Worm (Caenorhabditis elegans) whole organism, L1 larva: Measurements from ENCODE around the gene irld-2.

Experiments used
- C04F5.9 ChIP-seq: sonication (generic microtip); optimal IDR thresholded peaks from 2 replicates; lab custom pipeline; 2016; ENCODE audit warnings: missing genetic modification characterization, missing compliant biosample characterization
- C16A3.4 ChIP-seq: fragments of 150-350 bp; optimal IDR thresholded peaks from 2 replicates; lab custom pipeline; 2014; ENCODE audit warnings: missing biosample characterization, missing genetic modification characterization
- C34B4.2 ChIP-seq: sonication (generic microtip); optimal IDR thresholded peaks from 2 replicates; lab custom pipeline; 2017; ENCODE audit warnings: mild to moderate bottlenecking, missing genetic modification characterization, missing compliant biosample characterization
- F16B12.6 ChIP-seq: fragments of 150-350 bp; optimal IDR thresholded peaks from 2 replicates; lab custom pipeline; 2014; ENCODE audit warnings: missing biosample characterization, missing genetic modification characterization
- Y116A8C.19 ChIP-seq: sonication (generic microtip); optimal IDR thresholded peaks from 2 replicates; lab custom pipeline; 2016; ENCODE audit warnings: missing compliant biosample characterization, missing genetic modification characterization, borderline replicate concordance
- aha-1 ChIP-seq: fragments of 150-350 bp; optimal IDR thresholded peaks from 2 replicates; lab custom pipeline; 2014; ENCODE audit warnings: missing biosample characterization, missing genetic modification characterization
- aly-2 ChIP-seq: fragments of 150-350 bp; optimal IDR thresholded peaks from 2 replicates; lab custom pipeline; 2014; ENCODE audit warnings: missing biosample characterization, missing genetic modification characterization
- ama-1 ChIP-seq: fragments of 150-350 bp; optimal IDR thresholded peaks from 2 replicates; lab custom pipeline; 2014
- blmp-1 ChIP-seq: fragments of 150-350 bp; optimal IDR thresholded peaks from 2 replicates; lab custom pipeline; 2014; ENCODE audit warnings: missing biosample characterization, missing genetic modification characterization
- ceh-8 ChIP-seq: fragments of 200-800 bp; sonication (Bioruptor generic); optimal IDR thresholded peaks from 2 replicates; lab custom pipeline; 2018; ENCODE audit warnings: mild to moderate bottlenecking, missing genetic modification characterization, moderate library complexity, missing compliant biosample characterization
- ceh-88 ChIP-seq: fragments of 200-800 bp; sonication (Bioruptor generic); IDR thresholded peaks from 2 replicates; pipeline ENCODE4 v1.3.6; 2022; ENCODE audit warnings: missing genetic modification characterization, missing compliant biosample characterization
- ceh-90 ChIP-seq: sonication (generic microtip); optimal IDR thresholded peaks from 2 replicates; lab custom pipeline; 2016; ENCODE audit warnings: missing genetic modification characterization, missing compliant biosample characterization
- ces-1 ChIP-seq: fragments of 150-350 bp; optimal IDR thresholded peaks from 2 replicates; lab custom pipeline; 2014; ENCODE audit warnings: missing biosample characterization, missing genetic modification reagents, missing genetic modification characterization
- dpl-1 ChIP-seq, 3 experiments: fragments of 150-350 bp in 2 of 3; sonication (generic microtip) in 1 of 3; optimal IDR thresholded peaks; 2 replicates each; lab custom pipeline; 2014 to 2017; ENCODE audit warnings: missing biosample characterization in 3 of 3, missing genetic modification characterization in 3 of 3, missing genetic modification reagents in 3 of 3
- efl-1 ChIP-seq, 4 experiments: fragments of 150-350 bp; optimal IDR thresholded peaks in 3 of 4; peaks in 1 of 4; 1 replicate in 1 of 4; 2 replicates in 3 of 4; lab custom pipeline; 2014; ENCODE audit warnings: missing biosample characterization in 2 of 4, missing genetic modification characterization in 2 of 4, missing genetic modification reagents in 2 of 4
- efl-3 ChIP-seq: fragments of 200-800 bp; sonication (Bioruptor generic); optimal IDR thresholded peaks from 2 replicates; lab custom pipeline; 2018; ENCODE audit warnings: mild to moderate bottlenecking, missing genetic modification characterization, missing compliant biosample characterization
- egl-27 ChIP-seq, 2 experiments: fragments of 150-350 bp in 1 of 2; sonication (generic microtip); optimal IDR thresholded peaks; 3 replicates each; lab custom pipeline; 2017 to 2018; ENCODE audit warnings: missing biosample characterization in 2 of 2, missing genetic modification characterization in 2 of 2, missing genetic modification reagents in 2 of 2
- elt-2 ChIP-seq: sonication (generic microtip); optimal IDR thresholded peaks from 2 replicates; lab custom pipeline; 2016; ENCODE audit warnings: missing genetic modification characterization, mild to moderate bottlenecking, inconsistent platforms, missing compliant biosample characterization, missing genetic modification reagents
- ets-5 ChIP-seq: fragments of 200-800 bp; sonication (Bioruptor generic); IDR thresholded peaks from 2 replicates; pipeline ENCODE4 v1.3.6; 2022; ENCODE audit warnings: missing genetic modification characterization, missing compliant biosample characterization
- fkh-4 ChIP-seq: sonication (generic microtip); optimal IDR thresholded peaks from 2 replicates; lab custom pipeline; 2016; ENCODE audit warnings: missing compliant biosample characterization, missing genetic modification characterization, borderline replicate concordance
- fkh-8 ChIP-seq: sonication (generic microtip); optimal IDR thresholded peaks from 2 replicates; lab custom pipeline; 2016; ENCODE audit warnings: mild to moderate bottlenecking, missing genetic modification characterization, missing compliant biosample characterization
- grh-1 ChIP-seq: fragments of 200-800 bp; sonication (Bioruptor generic); IDR thresholded peaks from 2 replicates; pipeline ENCODE4 v1.3.6; 2022; ENCODE audit warnings: missing genetic modification reagents, missing genetic modification characterization, missing compliant biosample characterization
- hlh-4 ChIP-seq: sonication (generic microtip); optimal IDR thresholded peaks from 2 replicates; lab custom pipeline; 2016; ENCODE audit warnings: mild to moderate bottlenecking, missing genetic modification characterization, missing compliant biosample characterization
- lin-13 ChIP-seq: fragments of 150-350 bp; optimal IDR thresholded peaks from 2 replicates; lab custom pipeline; 2014; ENCODE audit warnings: missing biosample characterization, missing genetic modification reagents, missing genetic modification characterization
- lin-14 ChIP-seq: fragments of 200-800 bp; sonication (Bioruptor generic); optimal IDR thresholded peaks from 2 replicates; lab custom pipeline; 2018; ENCODE audit warnings: mild to moderate bottlenecking, missing genetic modification characterization, moderate library complexity, missing compliant biosample characterization
- lin-39 ChIP-seq: fragments of 150-350 bp; optimal IDR thresholded peaks from 2 replicates; lab custom pipeline; 2014; ENCODE audit warnings: missing biosample characterization, missing genetic modification reagents, missing genetic modification characterization
- lir-3 ChIP-seq: sonication (generic microtip); optimal IDR thresholded peaks from 2 replicates; lab custom pipeline; 2016; ENCODE audit warnings: mild to moderate bottlenecking, missing genetic modification characterization, moderate library complexity, missing compliant biosample characterization; ENCODE audit not compliant: poor library complexity
- mab-9 ChIP-seq: fragments of 200-800 bp; sonication (Bioruptor generic); IDR thresholded peaks from 2 replicates; pipeline ENCODE4 v1.3.6; 2022; ENCODE audit warnings: missing genetic modification reagents, missing genetic modification characterization, missing compliant biosample characterization
- mdl-1 ChIP-seq, 2 experiments: fragments of 150-350 bp; optimal IDR thresholded peaks; 2 replicates each; lab custom pipeline; 2014 to 2017; ENCODE audit warnings: missing biosample characterization in 2 of 2, missing genetic modification characterization in 2 of 2, inconsistent platforms in 1 of 2
- mef-2 ChIP-seq: fragments of 150-350 bp; optimal IDR thresholded peaks from 2 replicates; lab custom pipeline; 2014; ENCODE audit warnings: missing biosample characterization, missing genetic modification characterization
- nhr-11 ChIP-seq: fragments of 150-350 bp; optimal IDR thresholded peaks from 2 replicates; lab custom pipeline; 2014; ENCODE audit warnings: missing biosample characterization, missing genetic modification characterization
- nhr-19 ChIP-seq: fragments of 200-800 bp; sonication (Bioruptor generic); conservative IDR thresholded peaks from 2 replicates; pipeline ENCODE4 v1.3.6; 2022; ENCODE audit warnings: missing genetic modification characterization, missing compliant biosample characterization
- nhr-237 ChIP-seq: fragments of 150-350 bp; optimal IDR thresholded peaks from 2 replicates; lab custom pipeline; 2014; ENCODE audit warnings: missing biosample characterization, missing genetic modification characterization
- nhr-28 ChIP-seq: fragments of 150-350 bp; optimal IDR thresholded peaks from 2 replicates; lab custom pipeline; 2014; ENCODE audit warnings: missing biosample characterization, missing genetic modification characterization
- nhr-84 ChIP-seq: sonication (generic microtip); optimal IDR thresholded peaks from 2 replicates; lab custom pipeline; 2017; ENCODE audit warnings: missing biosample characterization, missing genetic modification characterization
- nhr-85 ChIP-seq: sonication (generic microtip); peaks from one replicate; lab custom pipeline; 2016; ENCODE audit warnings: missing genetic modification characterization, inconsistent platforms, missing compliant biosample characterization
- nhr-90 ChIP-seq: sonication (generic microtip); optimal IDR thresholded peaks from 2 replicates; lab custom pipeline; 2016; ENCODE audit warnings: mild to moderate bottlenecking, missing genetic modification characterization, missing compliant biosample characterization; ENCODE audit not compliant: poor library complexity
- pag-3 ChIP-seq: sonication (generic microtip); optimal IDR thresholded peaks from 2 replicates; lab custom pipeline; 2017; ENCODE audit warnings: missing genetic modification characterization, mild to moderate bottlenecking, missing compliant biosample characterization, antibody characterized with exemption, borderline replicate concordance; ENCODE audit not compliant: insufficient read depth
- pax-3 ChIP-seq: fragments of 200-800 bp; sonication (Bioruptor generic); optimal IDR thresholded peaks from 2 replicates; lab custom pipeline; 2018; ENCODE audit warnings: mild to moderate bottlenecking, missing genetic modification characterization, moderate library complexity, missing compliant biosample characterization
- snpc-4 ChIP-seq: fragments of 150-350 bp; optimal IDR thresholded peaks from 2 replicates; lab custom pipeline; 2014; ENCODE audit warnings: missing biosample characterization, missing genetic modification characterization
- snu-23 ChIP-seq: sonication (generic microtip); optimal IDR thresholded peaks from 2 replicates; lab custom pipeline; 2016; ENCODE audit warnings: missing genetic modification characterization, missing compliant biosample characterization
- sox-4 ChIP-seq: sonication (generic microtip); optimal IDR thresholded peaks from 2 replicates; lab custom pipeline; 2016; ENCODE audit warnings: missing genetic modification characterization, missing compliant biosample characterization
- sup-37 ChIP-seq: fragments of 200-800 bp; sonication (Bioruptor generic); optimal IDR thresholded peaks from 2 replicates; lab custom pipeline; 2018; ENCODE audit warnings: mild to moderate bottlenecking, missing genetic modification characterization, missing compliant biosample characterization
- tbx-2 ChIP-seq: sonication (generic microtip); optimal IDR thresholded peaks from 2 replicates; lab custom pipeline; 2016; ENCODE audit warnings: missing genetic modification characterization, missing compliant biosample characterization
- unc-130 ChIP-seq: fragments of 150-350 bp; optimal IDR thresholded peaks from 2 replicates; lab custom pipeline; 2017; ENCODE audit warnings: missing biosample characterization, missing genetic modification characterization, inconsistent platforms
- vab-15 ChIP-seq: sonication (generic microtip); optimal IDR thresholded peaks from 2 replicates; lab custom pipeline; 2017; ENCODE audit warnings: missing genotype, mild to moderate bottlenecking, missing genetic modification characterization, missing compliant biosample characterization
- xbp-1 ChIP-seq: sonication (generic microtip); optimal IDR thresholded peaks from 2 replicates; lab custom pipeline; 2016; ENCODE audit warnings: missing genetic modification characterization, missing compliant biosample characterization
- ztf-11 ChIP-seq, 2 experiments: sonication (generic microtip); optimal IDR thresholded peaks; 2 replicates each; lab custom pipeline; 2016 to 2017; ENCODE audit warnings: missing genetic modification characterization in 2 of 2, missing biosample characterization in 1 of 2, missing compliant biosample characterization in 1 of 2
- ztf-4 ChIP-seq: fragments of 150-350 bp; optimal IDR thresholded peaks from 2 replicates; lab custom pipeline; 2014; ENCODE audit warnings: missing biosample characterization, missing genetic modification characterization

Gene irld-2

DNA sequence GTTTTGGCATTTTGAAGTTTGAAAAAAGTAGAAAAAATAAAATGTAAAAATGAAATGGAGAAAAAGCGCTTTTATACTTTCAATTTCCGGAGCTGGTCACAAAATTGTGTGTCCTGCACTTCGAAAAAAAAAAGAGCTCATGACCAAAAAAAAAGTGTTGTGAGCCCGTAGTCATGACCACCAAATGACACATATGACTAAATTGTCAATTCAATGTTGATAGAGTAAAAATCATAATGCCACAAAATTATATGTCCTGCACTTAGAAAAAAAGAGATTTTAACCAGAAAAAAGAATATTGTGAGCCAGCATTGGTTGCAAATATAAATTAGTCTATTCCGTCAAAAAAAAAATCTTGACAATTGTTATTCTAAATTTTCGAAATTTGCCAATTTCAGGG, 4.3 kb upstream of the irld-2 start, which contains the start of gene F02C12.2:
Gene F02C12.2, minus strand, starts transcription at position 101 of the 400 bp plus-strand sequence.
- TF ChIP-seq fkh-8 (tag; lab: Kevin White, UChicago) (peak; percentile 53), nhr-85 (tag; lab: Kevin White, UChicago) (no peak), sup-37 (GFP tag; lab: Kevin White, UChicago) (no peak), F16B12.6 (tag; lab: Kevin White, UChicago) (no peak), elt-2 (no peak), ztf-11 (tag; optimal IDR thresholded peaks at IDR 0.05; lab: Kevin White, UChicago) (no peak)

DNA sequence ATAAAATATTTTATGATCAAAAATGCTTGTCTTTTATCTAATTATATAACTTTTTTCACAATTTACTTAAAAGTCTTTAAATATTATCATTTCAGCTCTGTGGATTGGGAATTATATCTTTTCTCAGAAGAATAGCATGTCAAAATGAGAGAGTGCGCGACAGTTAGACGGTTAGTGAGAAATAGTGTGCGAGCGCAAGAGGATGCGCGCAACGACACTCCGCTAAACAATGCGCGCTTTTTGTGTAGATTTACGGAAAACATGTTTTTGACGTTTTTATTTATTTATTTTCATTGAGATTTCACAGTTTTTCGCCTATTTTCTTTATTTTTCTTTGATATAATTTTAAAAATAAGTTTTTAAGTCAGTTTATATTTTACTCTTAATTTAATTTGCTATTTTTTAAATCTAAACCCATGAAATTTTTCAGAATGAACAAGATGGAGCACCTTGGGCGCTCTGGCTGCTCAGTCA, 1.7 kb upstream of the irld-2 start, which contains the start of gene F02C12.3:
Gene F02C12.3, plus strand, starts transcription at position 424 of the 474 bp plus-strand sequence.
- TF ChIP-seq pag-3 (tag; lab: Kevin White, UChicago) (peak; percentile 16), ama-1 (lab: Kevin White, UChicago) (peak; percentile 9), lir-3 (peak; percentile 80), xbp-1 (tag; lab: Kevin White, UChicago) (peak; percentile 93), nhr-28 (tag; lab: Kevin White, UChicago) (no peak), tbx-2 (peak; percentile 94), ztf-4 (peak; percentile 60), lin-14 (GFP tag; lab: Kevin White, UChicago) (peak; percentile 96), C34B4.2 (tag; lab: Kevin White, UChicago) (no peak), mdl-1 (tag; optimal IDR thresholded peaks at IDR 0.05; lab: Kevin White, UChicago) (peak in 1 of 2 experiments; percentile 82), nhr-84 (tag; lab: Kevin White, UChicago) (no peak), ceh-88 (GFP tag; lab: Robert Waterston, UW) (peak; percentile 71), fkh-4 (tag; lab: Kevin White, UChicago) (peak; percentile 3), fkh-8 (tag; lab: Kevin White, UChicago) (peak; percentile 79), C16A3.4 (tag; lab: Kevin White, UChicago) (peak; percentile 79), C04F5.9 (peak; percentile 56), unc-130 (tag; lab: Kevin White, UChicago) (peak; percentile 10), ceh-90 (tag; lab: Kevin White, UChicago) (peak; percentile 26), ceh-8 (GFP tag; lab: Kevin White, UChicago) (peak; percentile 22), nhr-90 (tag; lab: Kevin White, UChicago) (peak; percentile 95), efl-1 (optimal IDR thresholded peaks at IDR 0.05; lab: Kevin White, UChicago) (peak; percentile 83 to 91), efl-1 (GFP tag; optimal IDR thresholded peaks at IDR 0.05 in 1 of 2; lab: Kevin White, UChicago) (peak; percentile 65 to 97), ces-1 (no peak), lin-39 (tag; lab: Kevin White, UChicago) (peak; percentile 85), nhr-237 (peak; percentile 66), efl-3 (GFP tag; lab: Kevin White, UChicago) (no peak), Y116A8C.19 (tag; lab: Kevin White, UChicago) (no peak), hlh-4 (no peak), pax-3 (tag; lab: Kevin White, UChicago) (peak; percentile 60), elt-2 (peak; percentile 80), mef-2 (tag; lab: Kevin White, UChicago) (peak; percentile 81), egl-27 (tag; optimal IDR thresholded peaks at IDR 0.05; lab: Kevin White, UChicago) (peak in 1 of 2 experiments; percentile 42), nhr-19 (GFP tag; lab: Robert Waterston, UW) (peak; percentile 96), sup-37 (GFP tag; lab: Kevin White, UChicago) (peak; percentile 56), dpl-1 (GFP tag; optimal IDR thresholded peaks at IDR 0.05; lab: Kevin White, UChicago) (peak; percentile 59 to 68 (median 66)), snu-23 (GFP tag; lab: Kevin White, UChicago) (peak; percentile 97), snpc-4 (peak; percentile 73), blmp-1 (tag; lab: Kevin White, UChicago) (peak; percentile 72), ets-5 (no peak), sox-4 (tag; lab: Kevin White, UChicago) (peak; percentile 73), aha-1 (tag; lab: Kevin White, UChicago) (no peak), nhr-85 (tag; lab: Kevin White, UChicago) (peak; percentile 97), nhr-11 (tag; lab: Kevin White, UChicago) (peak; percentile 73), aly-2 (tag; lab: Kevin White, UChicago) (peak; percentile 68), lin-13 (peak; percentile 78), vab-15 (no peak), grh-1 (GFP tag; lab: Robert Waterston, UW) (peak; percentile 98), mab-9 (GFP tag; lab: Robert Waterston, UW) (peak; percentile 73)
